Fruit fly (Drosophila melanogaster) whole organism, pupa: Measurements from ENCODE around the gene Not10.

ENCODE experiments used
- CG10348 ChIP-seq: fragments of 200-800 bp; sonication (Bioruptor generic); IDR thresholded peaks from 2 replicates; pipeline ENCODE4 v1.3.6; 2022; ENCODE audit warnings: missing biosample characterization, missing genetic modification characterization
- CG32121 ChIP-seq: fragments of 200-800 bp; sonication (Bioruptor generic); IDR thresholded peaks from 2 replicates; pipeline ENCODE4 v1.3.6; 2022; ENCODE audit warnings: missing biosample characterization, missing genetic modification characterization
- CG34367 ChIP-seq: fragments of 200-800 bp; sonication (Bioruptor generic); optimal IDR thresholded peaks from 2 replicates; lab custom pipeline; 2018; ENCODE audit warnings: missing biosample characterization, mild to moderate bottlenecking, missing genetic modification characterization
- CG4496 ChIP-seq: fragments of 200-800 bp; sonication (Bioruptor generic); IDR thresholded peaks from 3 replicates; pipeline ENCODE4 v1.3.6; 2022; ENCODE audit warnings: missing biosample characterization, missing genetic modification characterization
- CG8301 ChIP-seq: fragments of 200-800 bp; sonication (Bioruptor generic); optimal IDR thresholded peaks from 2 replicates; lab custom pipeline; 2018; ENCODE audit warnings: missing biosample characterization, mild to moderate bottlenecking, missing genetic modification characterization
- EcR ChIP-seq: fragments of 200-800 bp; sonication (Bioruptor generic); optimal IDR thresholded peaks from 3 replicates; lab custom pipeline; 2019; ENCODE audit warnings: missing biosample characterization, missing genetic modification characterization, mild to moderate bottlenecking, moderate library complexity, missing genetic modification reagents
- rn ChIP-seq: fragments of 200-800 bp; sonication (Bioruptor generic); IDR thresholded peaks from 2 replicates; pipeline ENCODE4 v1.3.6; 2022; ENCODE audit warnings: missing biosample characterization, missing genetic modification characterization

- TF ChIP-seq CG4496 (no peak), CG8301 (tag; lab: Kevin White, UChicago) (no peak), CG32121 (no peak), rn (GFP tag; lab: Robert Waterston, UW) (no peak), EcR (no peak), CG34367 (tag; lab: Kevin White, UChicago) (no peak), CG10348 (GFP tag; lab: Robert Waterston, UW) (no peak)
These were observed 16.9 kb downstream of the Not10 start for dm6 chr3R:12647348-12647747.
